Fruit fly (Drosophila melanogaster) whole organism, embryonic: Measurements from ENCODE around the gene CG13367.

Experiments
- Adf1 ChIP-seq: fragments of 200-800 bp; sonication (Bioruptor generic); IDR thresholded peaks from 2 replicates; pipeline ENCODE4 v1.3.6; 2022; ENCODE audit warnings: missing biosample characterization, missing genetic modification characterization
- B-H1 ChIP-seq: fragments of 200-800 bp; sonication (Bioruptor generic); IDR thresholded peaks from 3 replicates; pipeline ENCODE4 v1.3.6; 2022; ENCODE audit warnings: missing biosample characterization, missing genetic modification characterization
- Blimp-1 ChIP-seq: fragments of 200-800 bp; sonication (Bioruptor generic); optimal IDR thresholded peaks from 3 replicates; lab custom pipeline; 2018; ENCODE audit warnings: missing biosample characterization, missing genetic modification characterization, mild to moderate bottlenecking, moderate library complexity, missing genetic modification reagents
- BtbVII ChIP-seq: fragments of 200-800 bp; sonication (Bioruptor generic); optimal IDR thresholded peaks from 3 replicates; lab custom pipeline; 2017; ENCODE audit warnings: missing biosample characterization, mild to moderate bottlenecking, missing genetic modification characterization
- CG10431 ChIP-seq: fragments of 200-800 bp; sonication (Bioruptor generic); optimal IDR thresholded peaks from 3 replicates; lab custom pipeline; 2018; ENCODE audit warnings: missing biosample characterization, mild to moderate bottlenecking, missing genetic modification characterization
- CG10543 ChIP-seq: fragments of 200-800 bp; sonication (Bioruptor generic); optimal IDR thresholded peaks from 3 replicates; lab custom pipeline; 2017; ENCODE audit warnings: missing biosample characterization, mild to moderate bottlenecking, missing genetic modification characterization, moderate library complexity
- CG10979 ChIP-seq: fragments of 200-800 bp; sonication (Bioruptor generic); optimal IDR thresholded peaks from 2 replicates; lab custom pipeline; 2018; ENCODE audit warnings: missing biosample characterization, mild to moderate bottlenecking, missing genetic modification characterization, moderate library complexity
- CG11504 ChIP-seq: fragments of 200-800 bp; sonication (Bioruptor generic); optimal IDR thresholded peaks from 3 replicates; lab custom pipeline; 2019; ENCODE audit warnings: missing biosample characterization, mild to moderate bottlenecking, missing genetic modification characterization, moderate library complexity
- CG12071 ChIP-seq: fragments of 200-800 bp; sonication (Bioruptor generic); optimal IDR thresholded peaks from 3 replicates; lab custom pipeline; 2018; ENCODE audit warnings: missing biosample characterization, mild to moderate bottlenecking, missing genetic modification characterization
- CG13287 ChIP-seq: fragments of 200-800 bp; sonication (Bioruptor generic); IDR thresholded peaks from 2 replicates; pipeline ENCODE4 v1.3.6; 2022; ENCODE audit warnings: missing biosample characterization, missing genetic modification characterization; ENCODE audit not compliant: partially characterized antibody
- CG15479 ChIP-seq: fragments of 200-800 bp; sonication (Bioruptor generic); optimal IDR thresholded peaks from 3 replicates; lab custom pipeline; 2019; ENCODE audit warnings: missing biosample characterization, mild to moderate bottlenecking, missing genetic modification characterization, moderate library complexity
- CG1602 ChIP-seq: fragments of 200-800 bp; sonication (Bioruptor generic); optimal IDR thresholded peaks from 3 replicates; lab custom pipeline; 2016; ENCODE audit warnings: missing biosample characterization, missing genetic modification characterization
- CG16815 ChIP-seq: fragments of 200-800 bp; sonication (Bioruptor generic); optimal IDR thresholded peaks from 3 replicates; lab custom pipeline; 2017; ENCODE audit warnings: missing biosample characterization, mild to moderate bottlenecking, missing genetic modification characterization
- CG17568 ChIP-seq: fragments of 200-800 bp; sonication (Bioruptor generic); optimal IDR thresholded peaks from 2 replicates; lab custom pipeline; 2018; ENCODE audit warnings: missing biosample characterization, mild to moderate bottlenecking, missing genetic modification characterization, moderate library complexity
- CG31224 ChIP-seq: fragments of 200-800 bp; sonication (Bioruptor generic); IDR thresholded peaks from 2 replicates; pipeline ENCODE4 v1.3.6; 2022; ENCODE audit warnings: missing biosample characterization, missing genetic modification characterization
- CG32772 ChIP-seq: fragments of 200-800 bp; sonication (Bioruptor generic); IDR thresholded peaks from 2 replicates; pipeline ENCODE4 v1.3.6; 2022; ENCODE audit warnings: missing biosample characterization, missing genetic modification characterization
- CG42726 ChIP-seq: fragments of 200-800 bp; sonication (Bioruptor generic); IDR thresholded peaks from 2 replicates; pipeline ENCODE4 v1.3.6; 2022; ENCODE audit warnings: missing biosample characterization, missing genetic modification characterization; ENCODE audit not compliant: partially characterized antibody
- CG5953 ChIP-seq: fragments of 200-800 bp; sonication (Bioruptor generic); IDR thresholded peaks from 2 replicates; pipeline ENCODE4 v1.3.6; 2022; ENCODE audit warnings: missing biosample characterization, missing genetic modification characterization
- CG6689 ChIP-seq: fragments of 200-800 bp; sonication (Bioruptor generic); IDR thresholded peaks from 2 replicates; pipeline ENCODE4 v1.3.6; 2022; ENCODE audit warnings: missing biosample characterization, missing genetic modification characterization
- CG8359 ChIP-seq: fragments of 200-800 bp; sonication (Bioruptor generic); optimal IDR thresholded peaks from 2 replicates; lab custom pipeline; 2017; ENCODE audit warnings: missing biosample characterization, mild to moderate bottlenecking, missing genetic modification characterization, borderline replicate concordance
- CG9727 ChIP-seq: fragments of 200-800 bp; sonication (Bioruptor generic); optimal IDR thresholded peaks from 3 replicates; lab custom pipeline; 2017; ENCODE audit warnings: missing biosample characterization, mild to moderate bottlenecking, missing genetic modification characterization
- Chrac-16 ChIP-seq: fragments of 200-800 bp; sonication (Bioruptor generic); optimal IDR thresholded peaks from 3 replicates; lab custom pipeline; 2016; ENCODE audit warnings: missing biosample characterization, missing genetic modification characterization
- Dad ChIP-seq: fragments of 200-800 bp; sonication (Bioruptor generic); optimal IDR thresholded peaks from 3 replicates; lab custom pipeline; 2016; ENCODE audit warnings: missing biosample characterization, missing genetic modification characterization
- Dbx ChIP-seq: fragments of 200-800 bp; sonication (Bioruptor generic); IDR thresholded peaks from 3 replicates; pipeline ENCODE4 v1.3.6; 2022; ENCODE audit warnings: missing biosample characterization, missing genetic modification characterization
- Fer1 ChIP-seq: fragments of 200-800 bp; sonication (Bioruptor generic); optimal IDR thresholded peaks from 2 replicates; lab custom pipeline; 2017; ENCODE audit warnings: missing biosample characterization, mild to moderate bottlenecking, missing genetic modification characterization
- GATAe ChIP-seq: fragments of 200-800 bp; sonication (Bioruptor generic); conservative IDR thresholded peaks from 2 replicates; pipeline ENCODE4 v1.3.6; 2022; ENCODE audit warnings: missing biosample characterization, missing genetic modification characterization
- H2.0 ChIP-seq: fragments of 200-800 bp; sonication (Bioruptor generic); IDR thresholded peaks from 2 replicates; pipeline ENCODE4 v1.3.6; 2022; ENCODE audit warnings: missing biosample characterization, missing genetic modification characterization
- Hr51 ChIP-seq, 2 experiments: fragments of 200-800 bp; sonication (Bioruptor generic); optimal IDR thresholded peaks; 2 replicates in 1 of 2; 3 replicates in 1 of 2; lab custom pipeline; 2016 to 2018; ENCODE audit warnings: missing biosample characterization in 2 of 2, missing genetic modification characterization in 2 of 2, mild to moderate bottlenecking in 1 of 2, moderate library complexity in 1 of 2
- Kr ChIP-seq: fragments of 200-800 bp; sonication (Bioruptor generic); optimal IDR thresholded peaks from 2 replicates; lab custom pipeline; 2017; ENCODE audit warnings: missing biosample characterization, mild to moderate bottlenecking, missing genetic modification characterization
- Meics ChIP-seq: fragments of 200-800 bp; sonication (Bioruptor generic); optimal IDR thresholded peaks from 2 replicates; lab custom pipeline; 2017; ENCODE audit warnings: missing biosample characterization, mild to moderate bottlenecking, missing genetic modification characterization
- Mrtf ChIP-seq: fragments of 200-800 bp; sonication (Bioruptor generic); IDR thresholded peaks from 3 replicates; pipeline ENCODE4 v1.3.6; 2022; ENCODE audit warnings: missing biosample characterization, missing genetic modification characterization
- cato ChIP-seq: fragments of 200-800 bp; sonication (Bioruptor generic); optimal IDR thresholded peaks from 2 replicates; lab custom pipeline; 2016; ENCODE audit warnings: missing biosample characterization, missing genetic modification characterization, borderline replicate concordance
- chm ChIP-seq: fragments of 200-800 bp; sonication (Bioruptor generic); IDR thresholded peaks from 2 replicates; pipeline ENCODE4 v1.3.6; 2022; ENCODE audit warnings: missing biosample characterization, missing genetic modification characterization
- fd102C ChIP-seq: fragments of 200-800 bp; sonication (Bioruptor generic); optimal IDR thresholded peaks from 2 replicates; lab custom pipeline; 2018; ENCODE audit warnings: missing biosample characterization, mild to moderate bottlenecking, missing genetic modification characterization, moderate library complexity
- grau ChIP-seq: fragments of 200-800 bp; optimal IDR thresholded peaks from 3 replicates; lab custom pipeline; 2019; ENCODE audit warnings: missing biosample characterization, mild to moderate bottlenecking, missing genetic modification characterization, moderate library complexity
- gsb ChIP-seq: fragments of 200-800 bp; sonication (Bioruptor generic); IDR thresholded peaks from 2 replicates; pipeline ENCODE4 v1.3.6; 2022; ENCODE audit warnings: missing biosample characterization, missing genetic modification characterization
- her ChIP-seq: fragments of 200-800 bp; sonication (Bioruptor generic); optimal IDR thresholded peaks from 2 replicates; lab custom pipeline; 2016; ENCODE audit warnings: missing biosample characterization, missing genetic modification characterization
- knrl ChIP-seq: fragments of 200-800 bp; sonication (Bioruptor generic); IDR thresholded peaks from 3 replicates; pipeline ENCODE4 v1.3.6; 2022; ENCODE audit warnings: missing biosample characterization, missing genetic modification characterization; ENCODE audit not compliant: partially characterized antibody
- org-1 ChIP-seq: fragments of 200-800 bp; sonication (Bioruptor generic); optimal IDR thresholded peaks from 2 replicates; lab custom pipeline; 2017; ENCODE audit warnings: missing biosample characterization, missing genetic modification characterization
- otp ChIP-seq: fragments of 200-800 bp; sonication (Bioruptor generic); IDR thresholded peaks from 3 replicates; pipeline ENCODE4, ENCODE4 v1.3.6; 2022; ENCODE audit warnings: missing biosample characterization, missing genetic modification characterization
- p53 ChIP-seq: fragments of 200-800 bp; sonication (Bioruptor generic); optimal IDR thresholded peaks from 2 replicates; lab custom pipeline; 2016; ENCODE audit warnings: missing biosample characterization, missing genetic modification characterization
- pb ChIP-seq: fragments of 200-800 bp; sonication (Bioruptor generic); optimal IDR thresholded peaks from 3 replicates; lab custom pipeline; 2016; ENCODE audit warnings: missing biosample characterization, missing genetic modification characterization
- schlank ChIP-seq: fragments of 200-800 bp; sonication (Bioruptor generic); optimal IDR thresholded peaks from 2 replicates; lab custom pipeline; 2018; ENCODE audit warnings: missing biosample characterization, mild to moderate bottlenecking, missing genetic modification characterization
- slou ChIP-seq: fragments of 200-800 bp; sonication (Bioruptor generic); optimal IDR thresholded peaks from 3 replicates; lab custom pipeline; 2016; ENCODE audit warnings: missing biosample characterization, missing genetic modification characterization
- sqz ChIP-seq: fragments of 200-800 bp; sonication (Bioruptor generic); optimal IDR thresholded peaks from 3 replicates; lab custom pipeline; 2018; ENCODE audit warnings: missing biosample characterization, mild to moderate bottlenecking, missing genetic modification characterization
- vvl ChIP-seq: fragments of 200-800 bp; sonication (Bioruptor generic); IDR thresholded peaks from 2 replicates; pipeline ENCODE4 v1.3.6; 2022; ENCODE audit warnings: missing biosample characterization, missing genetic modification characterization
- z ChIP-seq: fragments of 200-800 bp; sonication (Bioruptor generic); IDR thresholded peaks from 3 replicates; pipeline ENCODE4 v1.3.6; 2022; ENCODE audit warnings: missing biosample characterization, missing genetic modification characterization
- zen2 ChIP-seq: fragments of 200-800 bp; sonication (Bioruptor generic); IDR thresholded peaks from 3 replicates; pipeline ENCODE4 v1.3.6; 2022; ENCODE audit warnings: missing biosample characterization, missing genetic modification characterization; ENCODE audit not compliant: partially characterized antibody
- zfh1 ChIP-seq: fragments of 200-800 bp; sonication (Bioruptor generic); IDR thresholded peaks from 3 replicates; pipeline ENCODE4 v1.3.6; 2022; ENCODE audit warnings: missing biosample characterization, missing genetic modification characterization

Gene CG13367

dm6 chrX:686437-686972 lies 41.9 kb downstream of the CG13367 start, which contains the start of gene sdk:
Gene sdk, plus strand, starts transcription at chrX:686834.
- peak; percentile 98 for TF ChIP-seq z (GFP tag; lab: Robert Waterston, UW)
- peak; percentile 71 for TF ChIP-seq CG13287 (GFP tag; lab: Robert Waterston, UW)
- TF ChIP-seq CG10431 (GFP tag; lab: Kevin White, UChicago): peak; percentile 98
- peak; percentile 84 for TF ChIP-seq BtbVII
- peak; percentile 84 for TF ChIP-seq CG15479
- TF ChIP-seq Blimp-1 (GFP tag; lab: Kevin White, UChicago): peak; percentile 89
- peak; percentile 81 for TF ChIP-seq otp (GFP tag; lab: Robert Waterston, UW)
- TF ChIP-seq CG16815 (GFP tag; lab: Kevin White, UChicago): peak; percentile 95
- TF ChIP-seq CG9727 (GFP tag; lab: Kevin White, UChicago): peak; percentile 94
- TF ChIP-seq zfh1 (GFP tag; lab: Robert Waterston, UW): peak; percentile 86
- TF ChIP-seq chm: peak; percentile 79
- TF ChIP-seq CG17568 (GFP tag; lab: Kevin White, UChicago): peak; percentile 87
- TF ChIP-seq CG5953 (GFP tag; lab: Robert Waterston, UW): peak; percentile 86
- peak; percentile 75 for TF ChIP-seq B-H1 (GFP tag; lab: Robert Waterston, UW)
- TF ChIP-seq CG6689 (GFP tag; lab: Robert Waterston, UW): peak; percentile 92
- peak; percentile 89 for TF ChIP-seq her (GFP tag; lab: Kevin White, UChicago)
- TF ChIP-seq grau (tag; lab: Kevin White, UChicago): peak; percentile 91
- TF ChIP-seq pb (GFP tag; lab: Kevin White, UChicago): peak; percentile 87
- peak; percentile 56; the same call in 1 of the 2 replicates for TF ChIP-seq GATAe (GFP tag; lab: Robert Waterston, UW)
- peak; percentile 93 for TF ChIP-seq Fer1
- TF ChIP-seq CG32772 (GFP tag; lab: Robert Waterston, UW): peak; percentile 82
- TF ChIP-seq Chrac-16: peak; percentile 90
- TF ChIP-seq zen2 (GFP tag; lab: Robert Waterston, UW): peak; percentile 43; the same call in 1 of the 3 replicates
- peak; percentile 78; the same call in 2 of the 3 replicates for TF ChIP-seq Mrtf
- TF ChIP-seq H2.0 (GFP tag; lab: Robert Waterston, UW): peak; percentile 67
- TF ChIP-seq CG10979 (tag; lab: Kevin White, UChicago): peak; percentile 93
- peak; percentile 74 for TF ChIP-seq schlank (tag; lab: Kevin White, UChicago)
- peak; percentile 41 for TF ChIP-seq Kr
- peak; percentile 81 for TF ChIP-seq CG12071 (GFP tag; lab: Kevin White, UChicago)
- TF ChIP-seq knrl: peak; percentile 74
- peak; percentile 79 for TF ChIP-seq cato (GFP tag; lab: Kevin White, UChicago)
- peak; percentile 62 for TF ChIP-seq fd102C
- peak; percentile 81 for TF ChIP-seq p53 (GFP tag; lab: Kevin White, UChicago)
- TF ChIP-seq CG31224 (GFP tag; lab: Robert Waterston, UW): peak; percentile 81
- peak; percentile 48; the same call in 1 of the 2 replicates for TF ChIP-seq CG42726 (GFP tag; lab: Robert Waterston, UW)
- TF ChIP-seq CG10543 (GFP tag; lab: Kevin White, UChicago): peak; percentile 93
- peak; percentile 84 for TF ChIP-seq gsb (GFP tag; lab: Robert Waterston, UW)
- peak; percentile 98 for TF ChIP-seq Adf1 (GFP tag; lab: Robert Waterston, UW)
- peak; percentile 93 for TF ChIP-seq Meics (GFP tag; lab: Kevin White, UChicago)
- peak; percentile 79 for TF ChIP-seq CG8359 (GFP tag; lab: Kevin White, UChicago)
- peak; percentile 90 for TF ChIP-seq vvl (GFP tag; lab: Robert Waterston, UW)
- TF ChIP-seq slou (GFP tag; lab: Kevin White, UChicago): peak; percentile 56
- TF ChIP-seq Hr51 (GFP tag; optimal IDR thresholded peaks at IDR 0.05; lab: Kevin White, UChicago): peak; percentile 85 to 92
- peak; percentile 89 for TF ChIP-seq Dad (GFP tag; lab: Kevin White, UChicago)
- peak; percentile 94 for TF ChIP-seq org-1 (GFP tag; lab: Kevin White, UChicago)
- TF ChIP-seq CG11504: peak; percentile 89
- peak; percentile 87 for TF ChIP-seq CG1602 (GFP tag; lab: Kevin White, UChicago)
- peak; percentile 87 for TF ChIP-seq sqz (GFP tag; lab: Kevin White, UChicago)
- peak; percentile 85; the same call in 2 of the 3 replicates for TF ChIP-seq Dbx (GFP tag; lab: Robert Waterston, UW)
